Fruit fly (Drosophila melanogaster) whole organism, embryonic: ENCODE data around the gene CG17097.

Experiments
- ATbp ChIP-seq: fragments of 200-800 bp; sonication (Bioruptor generic); optimal IDR thresholded peaks from 2 replicates; lab custom pipeline; 2017; ENCODE audit warnings: missing biosample characterization, mild to moderate bottlenecking, missing genetic modification characterization, missing genetic modification reagents
- CG10209 ChIP-seq: fragments of 200-800 bp; sonication (Bioruptor generic); optimal IDR thresholded peaks from 3 replicates; lab custom pipeline; 2017; ENCODE audit warnings: missing biosample characterization, mild to moderate bottlenecking, missing genetic modification characterization, missing genetic modification reagents
- CG10366 ChIP-seq: fragments of 200-800 bp; sonication (Bioruptor generic); IDR thresholded peaks from 2 replicates; pipeline ENCODE4 v1.3.6; 2022; ENCODE audit warnings: missing biosample characterization, missing genetic modification characterization
- CG11247 ChIP-seq: fragments of 200-800 bp; sonication (Bioruptor generic); IDR thresholded peaks from 2 replicates; pipeline ENCODE4 v1.3.6; 2022; ENCODE audit warnings: missing biosample characterization, missing genetic modification characterization
- CG12219 ChIP-seq: fragments of 200-800 bp; sonication (Bioruptor generic); optimal IDR thresholded peaks from 3 replicates; lab custom pipeline; 2018; ENCODE audit warnings: missing biosample characterization, mild to moderate bottlenecking, missing genetic modification characterization
- CG15479 ChIP-seq: fragments of 200-800 bp; sonication (Bioruptor generic); optimal IDR thresholded peaks from 3 replicates; lab custom pipeline; 2019; ENCODE audit warnings: missing biosample characterization, mild to moderate bottlenecking, missing genetic modification characterization, moderate library complexity
- CG17328 ChIP-seq: fragments of 200-800 bp; sonication (Bioruptor generic); IDR thresholded peaks from 2 replicates; pipeline ENCODE4 v1.3.6; 2022; ENCODE audit warnings: missing biosample characterization, missing genetic modification characterization
- CG2875 ChIP-seq: fragments of 200-800 bp; sonication (Bioruptor generic); optimal IDR thresholded peaks from 2 replicates; lab custom pipeline; 2017; ENCODE audit warnings: missing biosample characterization, mild to moderate bottlenecking, missing genetic modification characterization, missing genetic modification reagents
- CG2889 ChIP-seq: fragments of 200-800 bp; sonication (Bioruptor generic); IDR thresholded peaks from 3 replicates; pipeline ENCODE4 v1.3.6; 2022; ENCODE audit warnings: missing biosample characterization, missing genetic modification characterization
- CG32767 ChIP-seq: fragments of 200-800 bp; sonication (Bioruptor generic); IDR thresholded peaks from 2 replicates; pipeline ENCODE4 v1.3.6; 2022; ENCODE audit warnings: missing biosample characterization, missing genetic modification characterization
- CG4617 ChIP-seq: fragments of 200-800 bp; sonication (Bioruptor generic); optimal IDR thresholded peaks from 3 replicates; lab custom pipeline; 2016; ENCODE audit warnings: missing biosample characterization, missing genetic modification characterization, borderline replicate concordance
- CG5245 ChIP-seq: fragments of 200-800 bp; sonication (Bioruptor generic); optimal IDR thresholded peaks from 3 replicates; lab custom pipeline; 2016; ENCODE audit warnings: missing biosample characterization, missing genetic modification characterization
- CG6689 ChIP-seq: fragments of 200-800 bp; sonication (Bioruptor generic); IDR thresholded peaks from 2 replicates; pipeline ENCODE4 v1.3.6; 2022; ENCODE audit warnings: missing biosample characterization, missing genetic modification characterization
- CG7786 ChIP-seq: fragments of 200-800 bp; sonication (Bioruptor generic); optimal IDR thresholded peaks from 2 replicates; lab custom pipeline; 2016; ENCODE audit warnings: missing biosample characterization, missing genetic modification characterization
- CG7987 ChIP-seq: fragments of 200-800 bp; sonication (Bioruptor generic); optimal IDR thresholded peaks from 2 replicates; lab custom pipeline; 2018; ENCODE audit warnings: missing biosample characterization, mild to moderate bottlenecking, missing genetic modification characterization, moderate library complexity
- CG8089 ChIP-seq: fragments of 200-800 bp; sonication (Bioruptor generic); optimal IDR thresholded peaks from 3 replicates; lab custom pipeline; 2016; ENCODE audit warnings: missing biosample characterization, missing genetic modification characterization
- CG9727 ChIP-seq: fragments of 200-800 bp; sonication (Bioruptor generic); optimal IDR thresholded peaks from 3 replicates; lab custom pipeline; 2017; ENCODE audit warnings: missing biosample characterization, mild to moderate bottlenecking, missing genetic modification characterization
- CG9797 ChIP-seq: fragments of 200-800 bp; sonication (Bioruptor generic); optimal IDR thresholded peaks from 3 replicates; lab custom pipeline; 2018; ENCODE audit warnings: missing biosample characterization, mild to moderate bottlenecking, missing genetic modification characterization
- Dad ChIP-seq: fragments of 200-800 bp; sonication (Bioruptor generic); optimal IDR thresholded peaks from 3 replicates; lab custom pipeline; 2016; ENCODE audit warnings: missing biosample characterization, missing genetic modification characterization
- Dek ChIP-seq: fragments of 200-800 bp; sonication (Bioruptor generic); optimal IDR thresholded peaks from 3 replicates; lab custom pipeline; 2019; ENCODE audit warnings: missing biosample characterization, mild to moderate bottlenecking, missing genetic modification characterization, moderate library complexity
- Dip3 ChIP-seq: fragments of 200-800 bp; sonication (Bioruptor generic); optimal IDR thresholded peaks from 3 replicates; lab custom pipeline; 2016; ENCODE audit warnings: missing biosample characterization, missing genetic modification characterization
- Ets65A ChIP-seq: fragments of 200-800 bp; sonication (Bioruptor generic); peaks from one replicate; lab custom pipeline; 2016; ENCODE audit warnings: missing biosample characterization, missing genetic modification characterization
- Hey ChIP-seq: fragments of 200-800 bp; sonication (Bioruptor generic); optimal IDR thresholded peaks from 3 replicates; lab custom pipeline; 2018; ENCODE audit warnings: missing biosample characterization, mild to moderate bottlenecking, missing genetic modification characterization
- Hr39 ChIP-seq: fragments of >200 bp; optimal IDR thresholded peaks from 2 replicates; lab custom pipeline; 2017
- Jarid2 ChIP-seq: fragments of 200-800 bp; sonication (Bioruptor generic); optimal IDR thresholded peaks from 3 replicates; lab custom pipeline; 2017; ENCODE audit warnings: mild to moderate bottlenecking, missing biosample characterization, missing genetic modification reagents, missing genetic modification characterization
- Kr ChIP-seq: fragments of 200-800 bp; sonication (Bioruptor generic); optimal IDR thresholded peaks from 2 replicates; lab custom pipeline; 2017; ENCODE audit warnings: missing biosample characterization, mild to moderate bottlenecking, missing genetic modification characterization
- Oaz ChIP-seq: fragments of 200-800 bp; sonication (Bioruptor generic); IDR thresholded peaks from 2 replicates; pipeline ENCODE4 v1.3.6; 2022; ENCODE audit warnings: missing biosample characterization, missing genetic modification characterization
- Rfx ChIP-seq: fragments of 200-800 bp; sonication (Bioruptor generic); IDR thresholded peaks from 2 replicates; pipeline ENCODE4 v1.3.6; 2022; ENCODE audit warnings: missing biosample characterization, missing genetic modification characterization
- Sox100B ChIP-seq: fragments of 200-800 bp; sonication (Bioruptor generic); optimal IDR thresholded peaks from 3 replicates; lab custom pipeline; 2018; ENCODE audit warnings: missing biosample characterization, mild to moderate bottlenecking, missing genetic modification characterization
- Sox102F ChIP-seq: fragments of 200-800 bp; sonication (Bioruptor generic); optimal IDR thresholded peaks from 2 replicates; lab custom pipeline; 2018; ENCODE audit warnings: missing biosample characterization, mild to moderate bottlenecking, missing genetic modification characterization, moderate library complexity
- Sry-δ ChIP-seq: fragments of 200-800 bp; sonication (Bioruptor generic); optimal IDR thresholded peaks from 2 replicates; lab custom pipeline; 2016; ENCODE audit warnings: missing biosample characterization, missing genetic modification characterization
- aop ChIP-seq: fragments of 200-800 bp; sonication (Bioruptor generic); IDR thresholded peaks from 2 replicates; pipeline ENCODE4 v1.3.6; 2022; ENCODE audit warnings: missing biosample characterization, missing genetic modification characterization
- ara ChIP-seq: fragments of 200-800 bp; sonication (Bioruptor generic); IDR thresholded peaks from 2 replicates; pipeline ENCODE4 v1.3.6; 2022; ENCODE audit warnings: missing biosample characterization, missing genetic modification characterization
- az2 ChIP-seq: fragments of 200-800 bp; sonication (Bioruptor generic); optimal IDR thresholded peaks from 3 replicates; lab custom pipeline; 2016; ENCODE audit warnings: missing biosample characterization, missing genetic modification characterization
- bowl ChIP-seq: fragments of 200-800 bp; sonication (Bioruptor generic); IDR thresholded peaks from 2 replicates; pipeline ENCODE4 v1.3.6; 2022; ENCODE audit warnings: missing biosample characterization, missing genetic modification characterization
- bsh ChIP-seq, 2 experiments: fragments of 200-800 bp; sonication (Bioruptor generic); optimal IDR thresholded peaks; 2 replicates each; lab custom pipeline; 2017 to 2018; ENCODE audit warnings: mild to moderate bottlenecking in 2 of 2, missing biosample characterization in 2 of 2, missing genetic modification characterization in 2 of 2, moderate library complexity in 1 of 2
- cas ChIP-seq: fragments of 200-800 bp; sonication (Bioruptor generic); IDR thresholded peaks from 2 replicates; pipeline ENCODE4 v1.3.6; 2022; ENCODE audit warnings: missing biosample characterization, missing genetic modification characterization
- emc ChIP-seq: fragments of 200-800 bp; sonication (Bioruptor generic); optimal IDR thresholded peaks from 2 replicates; lab custom pipeline; 2016; ENCODE audit warnings: missing biosample characterization, missing genetic modification characterization
- exex ChIP-seq: fragments of 200-800 bp; sonication (Bioruptor generic); optimal IDR thresholded peaks from 4 replicates; lab custom pipeline; 2018; ENCODE audit warnings: missing biosample characterization, mild to moderate bottlenecking, missing genetic modification characterization, moderate library complexity
- gcm ChIP-seq: fragments of 200-800 bp; sonication (Bioruptor generic); optimal IDR thresholded peaks from 2 replicates; lab custom pipeline; 2019; ENCODE audit warnings: missing biosample characterization, mild to moderate bottlenecking, missing genetic modification characterization, moderate library complexity
- gem ChIP-seq: fragments of 200-800 bp; sonication (Bioruptor generic); optimal IDR thresholded peaks from 2 replicates; lab custom pipeline; 2019; ENCODE audit warnings: missing biosample characterization, mild to moderate bottlenecking, missing genetic modification characterization, moderate library complexity
- hb ChIP-seq: fragments of 200-800 bp; sonication (Bioruptor generic); IDR thresholded peaks from 3 replicates; pipeline ENCODE4 v1.3.6; 2022; ENCODE audit warnings: missing biosample characterization, missing genetic modification characterization; ENCODE audit not compliant: partially characterized antibody
- insv ChIP-seq, 2 experiments: fragments of 200-800 bp; sonication (Bioruptor generic); optimal IDR thresholded peaks; 3 replicates each; lab custom pipeline; 2016 to 2018; ENCODE audit warnings: missing biosample characterization in 2 of 2, missing genetic modification characterization in 2 of 2
- klu ChIP-seq: fragments of 200-800 bp; sonication (Bioruptor generic); IDR thresholded peaks from 2 replicates; pipeline ENCODE4 v1.3.6; 2022; ENCODE audit warnings: missing biosample characterization, missing genetic modification characterization
- kni ChIP-seq: fragments of 200-800 bp; sonication (Bioruptor generic); optimal IDR thresholded peaks from 3 replicates; lab custom pipeline; 2017; ENCODE audit warnings: mild to moderate bottlenecking, missing biosample characterization, missing genetic modification reagents, missing genetic modification characterization
- lab ChIP-seq: fragments of 200-800 bp; sonication (Bioruptor generic); optimal IDR thresholded peaks from 3 replicates; lab custom pipeline; 2017; ENCODE audit warnings: missing biosample characterization, missing genetic modification characterization, mild to moderate bottlenecking, moderate library complexity, missing genetic modification reagents
- lov ChIP-seq, 2 experiments: fragments of 200-800 bp in 1 of 2; fragments of >200 bp in 1 of 2; sonication (Bioruptor generic) in 1 of 2; IDR thresholded peaks in 1 of 2; optimal IDR thresholded peaks in 1 of 2; 2 replicates in 1 of 2; 3 replicates in 1 of 2; pipeline versions ENCODE4 v1.3.6 to Lab custom; 2017 to 2022; ENCODE audit warnings: missing biosample characterization in 1 of 2, missing genetic modification characterization in 1 of 2
- nau ChIP-seq: fragments of 200-800 bp; sonication (Bioruptor generic); optimal IDR thresholded peaks from 3 replicates; lab custom pipeline; 2017; ENCODE audit warnings: missing biosample characterization, mild to moderate bottlenecking, missing genetic modification characterization, missing genetic modification reagents
- pan ChIP-seq, 4 experiments: fragments of >200 bp in 3 of 4; fragments of 200-800 bp in 1 of 4; sonication (Bioruptor generic) in 1 of 4; optimal IDR thresholded peaks in 3 of 4; IDR thresholded peaks in 1 of 4; 2 replicates each; pipeline versions ENCODE4 v1.3.6 to Lab custom; 2017 to 2022; ENCODE audit warnings: missing biosample characterization in 2 of 4, missing genetic modification characterization in 2 of 4, mixed read lengths in 1 of 4
- sqz ChIP-seq: fragments of 200-800 bp; sonication (Bioruptor generic); optimal IDR thresholded peaks from 3 replicates; lab custom pipeline; 2018; ENCODE audit warnings: missing biosample characterization, mild to moderate bottlenecking, missing genetic modification characterization

The CG17097 gene

dm6 chr2L:10697992-10698391, 51.8 kb downstream of the CG17097 start, which contains the start of gene CG7300 (continued):
- TF ChIP-seq insv (GFP tag; optimal IDR thresholded peaks at IDR 0.05; lab: Kevin White, UChicago) (no peak), kni (GFP tag; lab: Kevin White, UChicago) (no peak), CG6689 (GFP tag; lab: Robert Waterston, UW) (peak; percentile 57), CG15479 (GFP tag; lab: Kevin White, UChicago) (no peak), Sox102F (GFP tag; lab: Kevin White, UChicago) (peak; percentile 64), gem (tag; lab: Kevin White, UChicago) (peak; percentile 77), CG32767 (GFP tag; lab: Robert Waterston, UW) (no peak), ara (GFP tag; lab: Robert Waterston, UW) (peak; percentile 70; the same call in 1 of the 2 replicates), CG10209 (GFP tag; lab: Kevin White, UChicago) (peak; percentile 31), CG10366 (peak; percentile 58; the same call in 1 of the 2 replicates), pan (optimal IDR thresholded peaks at IDR 0.05; lab: Kevin White, UChicago) (no peak), pan (GFP tag; optimal IDR thresholded peaks at IDR 0.05 in 1 of 2, IDR thresholded peaks at IDR 0.05 in 1 of 2) (peak in 1 of 2 experiments; percentile 72), nau (GFP tag; lab: Kevin White, UChicago) (no peak), CG2889 (GFP tag; lab: Robert Waterston, UW) (0 out of 3 replicates have a peak, but pooled peaks have one; percentile 27), Oaz (GFP tag; lab: Robert Waterston, UW) (no peak), CG7786 (GFP tag; lab: Kevin White, UChicago) (peak; percentile 24), CG8089 (GFP tag; lab: Kevin White, UChicago) (no peak), Ets65A (GFP tag; lab: Kevin White, UChicago) (peak; percentile 90), Hr39 (lab: Kevin White, UChicago) (no peak), emc (no peak), exex (no peak), CG5245 (GFP tag; lab: Kevin White, UChicago) (no peak), Dad (GFP tag; lab: Kevin White, UChicago) (peak; percentile 27), CG4617 (no peak), bsh (GFP tag; optimal IDR thresholded peaks at IDR 0.05; lab: Kevin White, UChicago) (peak in 1 of 2 experiments; percentile 73), gcm (no peak), klu (GFP tag; lab: Robert Waterston, UW) (no peak), aop (GFP tag; lab: Robert Waterston, UW) (no peak), Kr (GFP tag; lab: Kevin White, UChicago) (no peak), sqz (GFP tag; lab: Kevin White, UChicago) (no peak), CG9727 (GFP tag; lab: Kevin White, UChicago) (peak; percentile 17), lab (GFP tag; lab: Kevin White, UChicago) (peak; percentile 76), Sry-δ (GFP tag; lab: Kevin White, UChicago) (no peak), ATbp (GFP tag; lab: Kevin White, UChicago) (peak; percentile 29), Hey (tag; lab: Kevin White, UChicago) (no peak), CG9797 (GFP tag; lab: Kevin White, UChicago) (no peak), az2 (peak; percentile 31), CG17328 (GFP tag; lab: Robert Waterston, UW) (peak; percentile 49), Rfx (GFP tag; lab: Robert Waterston, UW) (peak; percentile 89), CG11247 (GFP tag; lab: Robert Waterston, UW) (peak; percentile 70), CG7987 (GFP tag; lab: Kevin White, UChicago) (no peak), CG12219 (GFP tag; lab: Kevin White, UChicago) (peak; percentile 23), Dek (tag; lab: Kevin White, UChicago) (peak; percentile 47), Dip3 (GFP tag; lab: Kevin White, UChicago) (peak; percentile 57), CG2875 (no peak), hb (GFP tag; lab: Robert Waterston, UW) (no peak), bowl (GFP tag; lab: Robert Waterston, UW) (no peak), lov (optimal IDR thresholded peaks at IDR 0.05; lab: Kevin White, UChicago) (no peak), lov (GFP tag; IDR thresholded peaks at IDR 0.05; lab: Robert Waterston, UW) (no peak), cas (no peak), Jarid2 (GFP tag; lab: Kevin White, UChicago) (no peak), Sox100B (GFP tag; lab: Kevin White, UChicago) (peak; percentile 12)
